Worm (Caenorhabditis elegans) whole organism, L4 larva: Measurements from ENCODE around the gene F57G12.2.
A peak's percentile ranks its signal among the peaks of the same experiment; 100 is the strongest.

Experiments used
- F44E2.7 ChIP-seq: fragments of 200-800 bp; sonication (Bioruptor generic); IDR thresholded peaks from 2 replicates; pipeline ENCODE4 v2.1.2; 2022; ENCODE audit warnings: missing genetic modification characterization, missing compliant biosample characterization
- T26A8.4 ChIP-seq: fragments of 200-800 bp; sonication (Bioruptor generic); IDR thresholded peaks from 2 replicates; pipeline ENCODE4 v1.3.6; 2022; ENCODE audit warnings: missing genetic modification characterization, missing compliant biosample characterization
- Y5F2A.4 ChIP-seq: fragments of 200-800 bp; sonication (Bioruptor generic); optimal IDR thresholded peaks from 2 replicates; lab custom pipeline; 2018; ENCODE audit warnings: mild to moderate bottlenecking, missing genetic modification characterization, missing compliant biosample characterization
- Y75B8A.6 ChIP-seq: fragments of 200-800 bp; sonication (Bioruptor generic); IDR thresholded peaks from 2 replicates; pipeline ENCODE4 v1.3.6; 2022; ENCODE audit warnings: missing genetic modification reagents, missing genetic modification characterization, missing compliant biosample characterization
- aha-1 ChIP-seq: fragments of 150-350 bp; peaks from one replicate; lab custom pipeline; 2014; ENCODE audit warnings: missing biosample characterization, missing genetic modification characterization
- aly-2 ChIP-seq: sonication (generic microtip); optimal IDR thresholded peaks from 2 replicates; lab custom pipeline; 2018; ENCODE audit warnings: missing biosample characterization, missing genetic modification characterization
- ceh-28 ChIP-seq: fragments of 150-350 bp; optimal IDR thresholded peaks from 2 replicates; lab custom pipeline; 2014; ENCODE audit warnings: missing biosample characterization, missing genetic modification reagents, missing genetic modification characterization
- ces-1 ChIP-seq: fragments of 150-350 bp; sonication (generic microtip); optimal IDR thresholded peaks from 4 replicates; lab custom pipeline; 2014; ENCODE audit warnings: missing biosample characterization, missing genetic modification reagents, missing genetic modification characterization
- cey-2 ChIP-seq: sonication (generic microtip); optimal IDR thresholded peaks from 3 replicates; lab custom pipeline; 2017; ENCODE audit warnings: missing genetic modification characterization, mild to moderate bottlenecking, missing compliant biosample characterization, antibody characterized with exemption, borderline replicate concordance; ENCODE audit not compliant: insufficient read depth
- ctbp-1 ChIP-seq: fragments of 200-800 bp; sonication (Bioruptor generic); IDR thresholded peaks from 2 replicates; pipeline ENCODE4 v1.3.6; 2022; ENCODE audit warnings: missing genetic modification reagents, missing genetic modification characterization, missing compliant biosample characterization
- daf-19 ChIP-seq: fragments of 200-800 bp; sonication (Bioruptor generic); conservative IDR thresholded peaks from 2 replicates; pipeline ENCODE4 v1.3.6; 2022; ENCODE audit warnings: missing genetic modification characterization, missing compliant biosample characterization
- fos-1 ChIP-seq: fragments of 150-350 bp; optimal IDR thresholded peaks from 2 replicates; lab custom pipeline; 2014; ENCODE audit warnings: missing biosample characterization, missing genetic modification characterization
- hlh-11 ChIP-seq: fragments of 200-800 bp; sonication (Bioruptor generic); optimal IDR thresholded peaks from 2 replicates; lab custom pipeline; 2018; ENCODE audit warnings: mild to moderate bottlenecking, missing genetic modification characterization, missing compliant biosample characterization
- hlh-30 ChIP-seq: sonication (generic microtip); optimal IDR thresholded peaks from 2 replicates; lab custom pipeline; 2017; ENCODE audit warnings: antibody characterized with exemption, mild to moderate bottlenecking, missing genetic modification characterization, missing compliant biosample characterization; ENCODE audit not compliant: insufficient read depth
- hmg-1.1 ChIP-seq: fragments of 200-800 bp; sonication (Bioruptor generic); IDR thresholded peaks from 2 replicates; pipeline ENCODE4 v1.3.6; 2022; ENCODE audit warnings: missing genetic modification reagents, missing genetic modification characterization, missing compliant biosample characterization
- lsy-2 ChIP-seq, 2 experiments: fragments of 150-350 bp in 1 of 2; sonication (generic microtip) in 1 of 2; optimal IDR thresholded peaks; 2 replicates each; lab custom pipeline; 2014 to 2017; ENCODE audit warnings: missing biosample characterization in 2 of 2, missing genetic modification characterization in 2 of 2
- mdl-1 ChIP-seq, 2 experiments: fragments of 150-350 bp in 1 of 2; sonication (generic microtip) in 1 of 2; optimal IDR thresholded peaks; 2 replicates each; lab custom pipeline; 2014 to 2017; ENCODE audit warnings: missing biosample characterization in 2 of 2, missing genetic modification characterization in 2 of 2
- mep-1 ChIP-seq: fragments of 150-350 bp; sonication (generic microtip); optimal IDR thresholded peaks from 3 replicates; lab custom pipeline; 2014; ENCODE audit warnings: missing biosample characterization, missing genetic modification characterization
- mes-2 ChIP-seq: sonication (generic microtip); optimal IDR thresholded peaks from 2 replicates; lab custom pipeline; 2016; ENCODE audit warnings: missing genotype, mild to moderate bottlenecking, missing genetic modification characterization, missing compliant biosample characterization; ENCODE audit not compliant: poor library complexity, severe bottlenecking
- mxl-3 ChIP-seq: fragments of 200-800 bp; sonication (Bioruptor generic); optimal IDR thresholded peaks from 2 replicates; lab custom pipeline; 2018; ENCODE audit warnings: mild to moderate bottlenecking, missing genetic modification characterization, missing compliant biosample characterization
- nhr-102 ChIP-seq: sonication (generic microtip); optimal IDR thresholded peaks from 2 replicates; lab custom pipeline; 2016; ENCODE audit warnings: mild to moderate bottlenecking, missing genetic modification characterization, moderate library complexity, missing compliant biosample characterization
- nhr-11 ChIP-seq: fragments of 150-350 bp; optimal IDR thresholded peaks from 2 replicates; lab custom pipeline; 2014; ENCODE audit warnings: missing biosample characterization, missing genetic modification characterization
- nhr-28 ChIP-seq: fragments of 150-350 bp; optimal IDR thresholded peaks from 2 replicates; lab custom pipeline; 2014; ENCODE audit warnings: missing biosample characterization, missing genetic modification characterization
- nhr-41 ChIP-seq: fragments of 200-800 bp; sonication (Bioruptor generic); IDR thresholded peaks from 2 replicates; pipeline ENCODE4 v1.3.6; 2022; ENCODE audit warnings: missing genetic modification reagents, missing genetic modification characterization, missing compliant biosample characterization
- nhr-48 ChIP-seq: sonication (generic microtip); optimal IDR thresholded peaks from 2 replicates; lab custom pipeline; 2016; ENCODE audit warnings: mild to moderate bottlenecking, missing genetic modification characterization, missing compliant biosample characterization
- nhr-6 ChIP-seq: fragments of 150-350 bp; optimal IDR thresholded peaks from 2 replicates; lab custom pipeline; 2014; ENCODE audit warnings: missing biosample characterization, missing genetic modification characterization
- pha-4 ChIP-seq, 2 experiments: fragments of 150-350 bp in 1 of 2; fragments of 200-800 bp in 1 of 2; sonication (Bioruptor generic) in 1 of 2; IDR thresholded peaks in 1 of 2; optimal IDR thresholded peaks in 1 of 2; 2 replicates each; pipeline versions ENCODE4 v1.3.6 to Lab custom; 2014 to 2022; ENCODE audit warnings: missing genetic modification characterization in 2 of 2, missing genetic modification reagents in 2 of 2, missing biosample characterization in 1 of 2, missing compliant biosample characterization in 1 of 2
- pqm-1 ChIP-seq: sonication (generic microtip); optimal IDR thresholded peaks from 2 replicates; lab custom pipeline; 2017; ENCODE audit warnings: missing biosample characterization, missing genetic modification characterization
- unc-62 ChIP-seq, 3 experiments: fragments of 150-350 bp in 1 of 3; sonication (generic microtip); optimal IDR thresholded peaks in 2 of 3; peaks in 1 of 3; 1 replicate in 1 of 3; 2 replicates in 2 of 3; lab custom pipeline; 2014 to 2017; ENCODE audit warnings: missing biosample characterization in 3 of 3, missing genetic modification characterization in 3 of 3, missing genetic modification reagents in 3 of 3, missing genotype in 1 of 3
- zip-2 ChIP-seq: fragments of 150-350 bp; optimal IDR thresholded peaks from 2 replicates; lab custom pipeline; 2014; ENCODE audit warnings: missing biosample characterization, missing genetic modification characterization

F57G12.2 gene

DNA sequence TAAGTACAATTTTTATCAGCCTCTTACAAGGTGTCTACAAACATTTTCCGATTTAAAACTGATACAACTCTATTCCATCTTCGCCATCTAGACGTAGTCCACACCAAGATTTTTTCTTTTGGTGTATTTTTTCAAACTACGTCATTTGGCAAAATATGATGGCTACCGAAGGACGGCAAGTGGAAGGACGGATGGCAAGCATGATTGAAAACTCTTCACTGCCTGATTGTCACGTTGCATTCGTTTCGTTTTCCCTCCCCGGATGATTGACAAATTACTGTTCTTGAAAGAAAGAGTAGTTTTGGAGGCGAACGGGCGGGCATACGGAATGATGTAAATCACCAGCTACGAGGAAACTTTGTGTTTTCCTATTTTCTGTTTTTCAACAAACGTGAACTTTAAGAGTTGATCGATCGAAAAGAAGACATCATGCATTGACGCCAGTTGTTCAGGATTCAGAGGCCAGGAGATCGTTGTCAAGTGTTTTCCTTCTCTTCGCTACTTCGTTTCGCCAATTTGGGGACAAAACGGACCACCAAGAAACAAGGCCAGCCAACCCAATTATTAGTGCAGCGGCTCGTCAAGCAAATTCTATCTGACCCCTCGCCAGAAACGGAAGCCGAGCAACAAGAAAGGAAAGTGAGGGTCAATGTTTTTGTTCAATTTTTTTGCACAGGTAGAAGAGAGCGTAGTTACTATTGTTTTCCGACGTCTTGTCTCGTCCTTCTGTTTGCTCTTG, 18.7 kb upstream of the F57G12.2 start:
- peak; percentile 34 for TF ChIP-seq hlh-30 (tag; lab: Kevin White, UChicago)
- no peak for TF ChIP-seq ceh-28 (tag; lab: Kevin White, UChicago)
- peak in 1 of 2 experiments; percentile 69 for TF ChIP-seq unc-62 (GFP tag; optimal IDR thresholded peaks at IDR 0.05 in 1 of 2; lab: Kevin White, UChicago)
- TF ChIP-seq unc-62 (tag; optimal IDR thresholded peaks at IDR 0.05; lab: Kevin White, UChicago): no peak
- TF ChIP-seq aha-1 (tag; lab: Kevin White, UChicago): peak; percentile 72
- no peak for TF ChIP-seq ctbp-1 (GFP tag; lab: Robert Waterston, UW)
- no peak for TF ChIP-seq cey-2 (tag; lab: Kevin White, UChicago)
- TF ChIP-seq nhr-41 (GFP tag; lab: Robert Waterston, UW): no peak
- TF ChIP-seq, all 104 proteins: peak for 3

DNA sequence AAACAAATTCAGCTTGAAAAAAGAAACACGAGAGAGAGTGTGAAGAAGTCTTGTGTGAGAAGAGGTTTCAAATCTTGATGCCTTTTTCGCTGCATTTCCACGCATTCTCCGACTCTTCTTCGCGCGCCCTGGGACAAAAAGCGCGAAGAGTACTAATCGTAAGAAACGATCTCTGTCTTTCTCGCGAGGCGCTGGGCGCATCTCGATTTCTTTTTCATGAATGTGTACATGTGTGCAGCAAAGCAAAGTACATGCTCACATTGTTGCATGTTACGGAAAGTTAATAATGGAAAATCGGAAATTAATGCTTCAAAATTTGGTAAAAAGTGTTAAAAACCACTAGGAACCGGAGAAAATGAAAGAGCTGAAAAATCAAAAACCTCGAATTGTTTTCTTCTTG, 17.7 kb upstream of the F57G12.2 start:
- TF ChIP-seq mdl-1 (tag; optimal IDR thresholded peaks at IDR 0.05; lab: Kevin White, UChicago) (peak in 1 of 2 experiments; percentile 12), hlh-30 (tag; lab: Kevin White, UChicago) (peak; percentile 31), daf-19 (GFP tag; lab: Robert Waterston, UW) (no peak), mep-1 (tag; lab: Kevin White, UChicago) (peak; percentile 21), hmg-1.1 (GFP tag; lab: Robert Waterston, UW) (peak; percentile 46), pqm-1 (tag; lab: Kevin White, UChicago) (no peak), mes-2 (peak; percentile 21), Y75B8A.6 (GFP tag; lab: Robert Waterston, UW) (no peak), zip-2 (tag; lab: Kevin White, UChicago) (no peak), aha-1 (tag; lab: Kevin White, UChicago) (peak; percentile 85)

DNA sequence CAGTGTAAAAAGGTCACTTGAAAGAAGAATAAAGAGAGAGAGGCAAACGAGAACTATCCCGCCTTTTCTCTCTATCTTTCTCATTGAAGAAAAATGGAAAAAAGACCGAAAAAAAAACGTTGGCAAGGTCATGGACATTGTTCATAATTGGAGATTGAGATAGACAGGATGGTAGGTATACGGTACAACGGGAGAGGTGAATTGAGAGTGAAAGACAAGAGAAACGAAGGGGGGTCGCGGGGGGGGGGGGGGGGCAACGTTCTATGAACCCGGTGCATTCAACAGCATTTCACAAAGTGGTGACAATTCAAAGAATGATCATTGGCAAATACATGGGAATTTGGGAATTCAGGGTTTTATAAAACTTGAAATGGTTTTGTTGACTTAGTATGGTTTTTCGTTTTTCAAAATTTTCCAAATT, 17.0 kb upstream of the F57G12.2 start:
- TF ChIP-seq F44E2.7 (GFP tag; lab: Robert Waterston, UW): no peak
- no peak for TF ChIP-seq ces-1 (GFP tag; lab: Kevin White, UChicago)
- TF ChIP-seq hlh-11 (tag; lab: Kevin White, UChicago): peak; percentile 19
- peak; percentile 89 for TF ChIP-seq aha-1 (tag; lab: Kevin White, UChicago)
- peak in 1 of 2 experiments; percentile 41 for TF ChIP-seq lsy-2 (tag; optimal IDR thresholded peaks at IDR 0.05; lab: Kevin White, UChicago)
- no peak for TF ChIP-seq T26A8.4
- peak; percentile 30 for TF ChIP-seq mes-2
- no peak for TF ChIP-seq Y5F2A.4
- TF ChIP-seq nhr-6 (tag; lab: Kevin White, UChicago): peak; percentile 42

DNA sequence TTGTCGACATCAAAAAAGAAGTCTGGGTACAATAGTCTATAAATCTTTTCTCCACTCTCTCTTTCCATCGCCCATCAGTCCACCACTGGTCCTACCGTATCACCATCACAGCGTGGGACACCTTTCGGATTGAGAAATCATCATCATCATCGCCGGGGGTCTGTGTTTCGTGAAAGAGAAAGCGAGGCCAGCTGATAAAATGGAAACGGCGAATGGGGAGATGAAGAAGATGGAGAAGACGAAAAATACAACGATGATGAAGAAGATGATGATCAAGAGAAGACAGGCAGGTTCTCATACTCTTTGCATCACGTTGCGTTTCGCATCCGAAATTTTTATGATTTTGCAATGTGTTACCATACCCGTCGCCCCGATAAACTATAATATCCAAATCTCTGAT, 16.5 kb upstream of the F57G12.2 start:
- TF ChIP-seq fos-1 (tag; lab: Kevin White, UChicago) (no peak), pha-4 (GFP tag; IDR thresholded peaks at IDR 0.05; lab: Robert Waterston, UW) (no peak), pha-4 (tag; optimal IDR thresholded peaks at IDR 0.05; lab: Kevin White, UChicago) (no peak), hlh-30 (tag; lab: Kevin White, UChicago) (peak; percentile 65), mxl-3 (GFP tag; lab: Kevin White, UChicago) (peak; percentile 34), ceh-28 (tag; lab: Kevin White, UChicago) (no peak), nhr-48 (tag; lab: Kevin White, UChicago) (peak; percentile 47), mdl-1 (tag; optimal IDR thresholded peaks at IDR 0.05; lab: Kevin White, UChicago) (peak in 1 of 2 experiments; percentile 5), hlh-11 (tag; lab: Kevin White, UChicago) (peak; percentile 67), nhr-28 (tag; lab: Kevin White, UChicago) (peak; percentile 40), nhr-11 (tag; lab: Kevin White, UChicago) (no peak), aly-2 (tag; lab: Kevin White, UChicago) (no peak), nhr-102 (tag; lab: Kevin White, UChicago) (no peak), daf-19 (GFP tag; lab: Robert Waterston, UW) (0 out of 2 replicates have a peak, but pooled peaks have one; percentile 42)
